Worm (Caenorhabditis elegans): ENCODE measurements around the gene srh-282.

- no peak for TF ChIP-seq ztf-29 (GFP tag; IDR thresholded peaks at IDR 0.05)
- TF ChIP-seq med-1 (GFP tag; optimal IDR thresholded peaks at IDR 0.05; ENCODE audit: insufficient read depth): no peak
- TF ChIP-seq flt-1 (GFP tag; IDR thresholded peaks at IDR 0.05): no peak
- no peak for TF ChIP-seq cog-1 (tag; optimal IDR thresholded peaks at IDR 0.05)
- no peak for TF ChIP-seq ztf-23 (GFP tag; IDR thresholded peaks at IDR 0.05)
- TF ChIP-seq tab-1 (GFP tag; IDR thresholded peaks at IDR 0.05): no peak
- TF ChIP-seq ref-1 (GFP tag; conservative IDR thresholded peaks at IDR 0.05): no peak
Observed at ce11 chrIV:305101-305500, 31.9 kb upstream of the srh-282 start.
